Worm (Caenorhabditis elegans) whole organism, L4/young adult: ENCODE measurements around the gene anmt-2.

Source experiments
- W03F9.2 ChIP-seq: fragments of 150-350 bp; optimal IDR thresholded peaks from 2 replicates; lab custom pipeline; 2014; ENCODE audit warnings: missing biosample characterization, missing genetic modification characterization
- dao-5 ChIP-seq: sonication (generic microtip); optimal IDR thresholded peaks from 2 replicates; lab custom pipeline; 2016; ENCODE audit warnings: missing genotype, missing genetic modification characterization, moderate library complexity, missing compliant biosample characterization
- him-1 ChIP-seq: sonication (generic microtip); optimal IDR thresholded peaks from 2 replicates; lab custom pipeline; 2016; ENCODE audit warnings: missing genotype, missing genetic modification reagents, missing genetic modification characterization, missing compliant biosample characterization

- TF ChIP-seq him-1 (tag; lab: Kevin White, UChicago) = peak; percentile 65
- TF ChIP-seq dao-5 (tag; lab: Kevin White, UChicago) = no peak
- TF ChIP-seq W03F9.2 = peak; percentile 12
These were observed 17.5 kb downstream of the anmt-2 start for ce11 chrIII:6139932-6140612.
